Fruit fly (Drosophila melanogaster) whole organism, embryonic: ENCODE results near the gene Hsp67Ba.
A peak's percentile ranks its signal among the peaks of the same experiment; 100 is the strongest.

ENCODE experiments used
- BEAF-32 ChIP-seq: fragments of 200-800 bp; sonication (Bioruptor generic); optimal IDR thresholded peaks from 3 replicates; lab custom pipeline; 2017; ENCODE audit warnings: missing biosample characterization, missing genetic modification characterization, mild to moderate bottlenecking, moderate library complexity, missing genetic modification reagents
- CG13123 ChIP-seq: fragments of 200-800 bp; sonication (Bioruptor generic); optimal IDR thresholded peaks from 2 replicates; lab custom pipeline; 2016; ENCODE audit warnings: missing biosample characterization, missing genetic modification characterization
- CG13775 ChIP-seq: fragments of 200-800 bp; sonication (Bioruptor generic); optimal IDR thresholded peaks from 3 replicates; lab custom pipeline; 2017; ENCODE audit warnings: missing biosample characterization, mild to moderate bottlenecking, missing genetic modification characterization
- CG15479 ChIP-seq: fragments of 200-800 bp; sonication (Bioruptor generic); optimal IDR thresholded peaks from 3 replicates; lab custom pipeline; 2019; ENCODE audit warnings: missing biosample characterization, mild to moderate bottlenecking, missing genetic modification characterization, moderate library complexity
- CG17802 ChIP-seq: fragments of 200-800 bp; sonication (Bioruptor generic); optimal IDR thresholded peaks from 2 replicates; lab custom pipeline; 2018; ENCODE audit warnings: missing biosample characterization, mild to moderate bottlenecking, missing genetic modification characterization, moderate library complexity
- CG2199 ChIP-seq: fragments of 200-800 bp; sonication (Bioruptor generic); IDR thresholded peaks from 3 replicates; pipeline ENCODE4 v1.3.6; 2022; ENCODE audit warnings: missing biosample characterization, missing genetic modification characterization
- CG2202 ChIP-seq: fragments of 200-800 bp; sonication (Bioruptor generic); optimal IDR thresholded peaks from 2 replicates; lab custom pipeline; 2018; ENCODE audit warnings: missing biosample characterization, mild to moderate bottlenecking, missing genetic modification characterization
- CG2875 ChIP-seq: fragments of 200-800 bp; sonication (Bioruptor generic); optimal IDR thresholded peaks from 2 replicates; lab custom pipeline; 2017; ENCODE audit warnings: missing biosample characterization, mild to moderate bottlenecking, missing genetic modification characterization, missing genetic modification reagents
- CG30403 ChIP-seq: fragments of 200-800 bp; sonication (Bioruptor generic); optimal IDR thresholded peaks from 3 replicates; lab custom pipeline; 2016; ENCODE audit warnings: missing biosample characterization, missing genetic modification characterization
- CG33557 ChIP-seq: fragments of 200-800 bp; sonication (Bioruptor generic); optimal IDR thresholded peaks from 2 replicates; lab custom pipeline; 2019; ENCODE audit warnings: missing biosample characterization, mild to moderate bottlenecking, missing genetic modification characterization, moderate library complexity
- CG34224 ChIP-seq: fragments of 200-800 bp; sonication (Bioruptor generic); IDR thresholded peaks from 3 replicates; pipeline ENCODE4 v1.3.6; 2022; ENCODE audit warnings: missing biosample characterization, missing genetic modification characterization; ENCODE audit not compliant: partially characterized antibody
- CG34376 ChIP-seq: fragments of 200-800 bp; sonication (Bioruptor generic); optimal IDR thresholded peaks from 2 replicates; lab custom pipeline; 2018; ENCODE audit warnings: missing biosample characterization, mild to moderate bottlenecking, missing genetic modification characterization
- CG3838 ChIP-seq: fragments of 200-800 bp; sonication (Bioruptor generic); optimal IDR thresholded peaks from 3 replicates; lab custom pipeline; 2016; ENCODE audit warnings: missing biosample characterization, missing genetic modification characterization
- CG4617 ChIP-seq: fragments of 200-800 bp; sonication (Bioruptor generic); optimal IDR thresholded peaks from 3 replicates; lab custom pipeline; 2016; ENCODE audit warnings: missing biosample characterization, missing genetic modification characterization, borderline replicate concordance
- CG6654 ChIP-seq: fragments of 200-800 bp; sonication (Bioruptor generic); optimal IDR thresholded peaks from 2 replicates; lab custom pipeline; 2017; ENCODE audit warnings: missing biosample characterization, mild to moderate bottlenecking, missing genetic modification characterization
- CG6813 ChIP-seq: fragments of 200-800 bp; sonication (Bioruptor generic); optimal IDR thresholded peaks from 2 replicates; lab custom pipeline; 2017; ENCODE audit warnings: missing biosample characterization, missing genetic modification characterization, mild to moderate bottlenecking, moderate library complexity, missing genetic modification reagents
- Chrac-16 ChIP-seq: fragments of 200-800 bp; sonication (Bioruptor generic); optimal IDR thresholded peaks from 3 replicates; lab custom pipeline; 2016; ENCODE audit warnings: missing biosample characterization, missing genetic modification characterization
- Deaf1 ChIP-seq: fragments of 200-800 bp; optimal IDR thresholded peaks from 3 replicates; lab custom pipeline; 2019; ENCODE audit warnings: missing biosample characterization, mild to moderate bottlenecking, missing genetic modification characterization, moderate library complexity
- Doc2 ChIP-seq: fragments of 200-800 bp; sonication (Bioruptor generic); IDR thresholded peaks from 2 replicates; pipeline ENCODE4 v1.3.6; 2022; ENCODE audit warnings: missing biosample characterization, missing genetic modification characterization
- Dref ChIP-seq: fragments of 200-800 bp; sonication (Bioruptor generic); IDR thresholded peaks from 2 replicates; pipeline ENCODE4 v1.3.6; 2022; ENCODE audit warnings: missing biosample characterization, missing genetic modification characterization
- ERR ChIP-seq: fragments of 200-800 bp; sonication (Bioruptor generic); optimal IDR thresholded peaks from 2 replicates; lab custom pipeline; 2016; ENCODE audit warnings: missing biosample characterization, missing genetic modification characterization
- Eip74EF ChIP-seq, 2 experiments: fragments of 200-800 bp in 1 of 2; fragments of >200 bp in 1 of 2; sonication (Bioruptor generic) in 1 of 2; optimal IDR thresholded peaks; 2 replicates each; lab custom pipeline; 2017 to 2019; ENCODE audit warnings: missing biosample characterization in 2 of 2, missing genetic modification characterization in 2 of 2, mild to moderate bottlenecking in 1 of 2, moderate library complexity in 1 of 2
- HHEX ChIP-seq: fragments of 200-800 bp; sonication (Bioruptor generic); optimal IDR thresholded peaks from 3 replicates; lab custom pipeline; 2017; ENCODE audit warnings: missing biosample characterization, mild to moderate bottlenecking, missing genetic modification characterization, missing genetic modification reagents
- HLH4C ChIP-seq: fragments of 200-800 bp; sonication (Bioruptor generic); IDR thresholded peaks from 3 replicates; pipeline ENCODE4 v1.3.6; 2022; ENCODE audit warnings: missing biosample characterization, missing genetic modification characterization; ENCODE audit not compliant: partially characterized antibody
- Hmx ChIP-seq: fragments of 200-800 bp; sonication (Bioruptor generic); optimal IDR thresholded peaks from 2 replicates; lab custom pipeline; 2016; ENCODE audit warnings: missing biosample characterization, missing genetic modification characterization
- MESR4 ChIP-seq: fragments of 200-800 bp; sonication (Bioruptor generic); optimal IDR thresholded peaks from 2 replicates; lab custom pipeline; 2018; ENCODE audit warnings: missing biosample characterization, mild to moderate bottlenecking, missing genetic modification characterization, moderate library complexity
- Meics ChIP-seq: fragments of 200-800 bp; sonication (Bioruptor generic); optimal IDR thresholded peaks from 2 replicates; lab custom pipeline; 2017; ENCODE audit warnings: missing biosample characterization, mild to moderate bottlenecking, missing genetic modification characterization
- Neu2 ChIP-seq: fragments of 200-800 bp; sonication (Bioruptor generic); optimal IDR thresholded peaks from 3 replicates; lab custom pipeline; 2016; ENCODE audit warnings: missing biosample characterization, missing genetic modification characterization, borderline replicate concordance
- Pdp1 ChIP-seq, 2 experiments: fragments of 200-800 bp; sonication (Bioruptor generic); optimal IDR thresholded peaks; 3 replicates each; lab custom pipeline; 2016; ENCODE audit warnings: missing biosample characterization in 2 of 2, missing genetic modification characterization in 2 of 2, mild to moderate bottlenecking in 1 of 2, moderate library complexity in 1 of 2
- Ptx1 ChIP-seq: fragments of 200-800 bp; sonication (Bioruptor generic); IDR thresholded peaks from 2 replicates; pipeline ENCODE4 v1.3.6; 2022; ENCODE audit warnings: missing biosample characterization, missing genetic modification characterization
- Sox102F ChIP-seq: fragments of 200-800 bp; sonication (Bioruptor generic); optimal IDR thresholded peaks from 2 replicates; lab custom pipeline; 2018; ENCODE audit warnings: missing biosample characterization, mild to moderate bottlenecking, missing genetic modification characterization, moderate library complexity
- TFAM ChIP-seq: fragments of 200-800 bp; sonication (Bioruptor generic); optimal IDR thresholded peaks from 2 replicates; lab custom pipeline; 2017; ENCODE audit warnings: missing biosample characterization, missing genetic modification characterization, inconsistent platforms
- aop ChIP-seq: fragments of 200-800 bp; sonication (Bioruptor generic); IDR thresholded peaks from 2 replicates; pipeline ENCODE4 v1.3.6; 2022; ENCODE audit warnings: missing biosample characterization, missing genetic modification characterization
- br ChIP-seq: fragments of >200 bp; optimal IDR thresholded peaks from 2 replicates; lab custom pipeline; 2017
- chif ChIP-seq, 2 experiments: fragments of 200-800 bp; sonication (Bioruptor generic); optimal IDR thresholded peaks; 3 replicates each; lab custom pipeline; 2016; ENCODE audit warnings: missing biosample characterization in 2 of 2, missing genetic modification characterization in 2 of 2
- crol ChIP-seq: fragments of 200-800 bp; sonication (Bioruptor generic); IDR thresholded peaks from 2 replicates; pipeline ENCODE4 v1.3.6; 2022; ENCODE audit warnings: missing biosample characterization, missing genetic modification characterization
- danr ChIP-seq: fragments of 200-800 bp; sonication (Bioruptor generic); IDR thresholded peaks from 2 replicates; pipeline ENCODE4 v1.3.6; 2022; ENCODE audit warnings: missing biosample characterization, missing genetic modification characterization
- en ChIP-seq: fragments of 200-800 bp; sonication (Bioruptor generic); optimal IDR thresholded peaks from 2 replicates; lab custom pipeline; 2016; ENCODE audit warnings: missing biosample characterization, missing genetic modification characterization
- esg ChIP-seq: fragments of 200-800 bp; sonication (Bioruptor generic); conservative IDR thresholded peaks from 2 replicates; pipeline ENCODE4 v1.3.6; 2022; ENCODE audit warnings: missing biosample characterization, missing genetic modification characterization
- fd96Cb ChIP-seq: fragments of 200-800 bp; sonication (Bioruptor generic); optimal IDR thresholded peaks from 2 replicates; lab custom pipeline; 2018; ENCODE audit warnings: missing biosample characterization, mild to moderate bottlenecking, missing genetic modification characterization, moderate library complexity
- insv ChIP-seq, 2 experiments: fragments of 200-800 bp; sonication (Bioruptor generic); optimal IDR thresholded peaks; 3 replicates each; lab custom pipeline; 2016 to 2018; ENCODE audit warnings: missing biosample characterization in 2 of 2, missing genetic modification characterization in 2 of 2
- inv ChIP-seq: fragments of 200-800 bp; sonication (Bioruptor generic); IDR thresholded peaks from 2 replicates; pipeline ENCODE4 v1.3.6; 2022; ENCODE audit warnings: missing biosample characterization, missing genetic modification characterization; ENCODE audit not compliant: partially characterized antibody
- ken ChIP-seq: fragments of 200-800 bp; sonication (Bioruptor generic); IDR thresholded peaks from 3 replicates; pipeline ENCODE4 v1.3.6; 2022; ENCODE audit warnings: missing biosample characterization, missing genetic modification characterization
- run ChIP-seq: fragments of 200-800 bp; sonication (Bioruptor generic); optimal IDR thresholded peaks from 3 replicates; lab custom pipeline; 2018; ENCODE audit warnings: missing biosample characterization, mild to moderate bottlenecking, missing genetic modification characterization
- sna ChIP-seq: fragments of 200-800 bp; sonication (Bioruptor generic); IDR thresholded peaks from 2 replicates; pipeline ENCODE4 v1.3.6; 2022; ENCODE audit warnings: missing biosample characterization, missing genetic modification characterization; ENCODE audit not compliant: partially characterized antibody
- sr ChIP-seq: fragments of 200-800 bp; sonication (Bioruptor generic); IDR thresholded peaks from 3 replicates; pipeline ENCODE4 v1.3.6; 2022; ENCODE audit warnings: missing biosample characterization, missing genetic modification characterization
- tio ChIP-seq: fragments of 200-800 bp; sonication (Bioruptor generic); optimal IDR thresholded peaks from 2 replicates; lab custom pipeline; 2017; ENCODE audit warnings: missing biosample characterization, missing genetic modification characterization, inconsistent platforms
- vfl ChIP-seq: fragments of 200-800 bp; sonication (Bioruptor generic); optimal IDR thresholded peaks from 2 replicates; lab custom pipeline; 2016; ENCODE audit warnings: missing biosample characterization, missing genetic modification characterization
- vvl ChIP-seq: fragments of 200-800 bp; sonication (Bioruptor generic); IDR thresholded peaks from 2 replicates; pipeline ENCODE4 v1.3.6; 2022; ENCODE audit warnings: missing biosample characterization, missing genetic modification characterization

Hsp67Ba gene

DNA sequence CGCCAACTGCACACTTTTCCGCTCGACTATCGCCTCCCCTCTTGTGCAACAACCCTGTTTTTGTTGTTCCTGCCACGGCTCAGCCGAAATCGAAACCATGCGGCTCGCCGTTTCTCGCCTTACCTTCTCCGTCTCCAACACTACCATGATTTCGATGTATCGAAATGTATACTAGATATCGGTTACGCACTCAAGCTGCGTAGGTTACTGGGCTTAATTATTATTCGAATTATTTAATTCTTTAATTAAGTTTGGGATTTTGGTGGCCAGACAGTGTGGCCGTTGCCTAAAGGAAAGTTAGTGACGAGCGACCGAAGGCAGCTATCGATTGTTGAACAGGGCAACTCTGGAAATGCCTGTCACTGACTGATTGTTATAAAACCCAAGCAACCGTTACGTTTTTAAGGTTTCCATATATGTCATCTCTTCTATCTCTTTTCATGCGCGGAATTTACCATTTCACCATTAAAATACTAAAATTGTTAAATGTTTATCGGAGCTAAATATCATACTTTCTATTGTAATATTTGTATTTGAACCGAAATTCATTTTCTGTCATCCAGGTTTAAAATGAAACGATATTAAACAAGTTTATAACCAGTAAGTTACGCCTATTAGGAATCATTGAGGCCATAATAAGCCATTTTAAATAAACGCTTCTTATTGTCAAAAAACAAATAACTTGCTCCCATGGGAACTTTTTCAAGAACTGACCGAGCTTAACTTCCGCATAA, 23.0 kb upstream of the Hsp67Ba start, which contains the start of gene eIF4E1 (continued):
- no peak for TF ChIP-seq CG34376
- peak; percentile 84; the same call in 2 of the 3 replicates for TF ChIP-seq CG2199 (GFP tag; lab: Robert Waterston, UW)
- no peak for TF ChIP-seq run (tag; lab: Kevin White, UChicago)
- TF ChIP-seq tio (GFP tag; lab: Kevin White, UChicago): no peak
- no peak for TF ChIP-seq insv (GFP tag; optimal IDR thresholded peaks at IDR 0.05; lab: Kevin White, UChicago)
- no peak for TF ChIP-seq fd96Cb (tag; lab: Kevin White, UChicago)
- TF ChIP-seq danr (GFP tag; lab: Robert Waterston, UW): no peak
- TF ChIP-seq Meics (GFP tag; lab: Kevin White, UChicago): no peak
- TF ChIP-seq Chrac-16 (GFP tag; lab: Kevin White, UChicago): no peak
- TF ChIP-seq esg (GFP tag; lab: Robert Waterston, UW): no peak
- TF ChIP-seq Dref (GFP tag; lab: Robert Waterston, UW): peak; percentile 92
- TF ChIP-seq CG13123 (GFP tag; lab: Kevin White, UChicago): no peak
- TF ChIP-seq sna: no peak
- no peak for TF ChIP-seq Ptx1
- TF ChIP-seq CG17802 (tag; lab: Kevin White, UChicago): no peak
- peak; percentile 86 for TF ChIP-seq MESR4
- no peak for TF ChIP-seq CG6654 (GFP tag; lab: Kevin White, UChicago)
- no peak for TF ChIP-seq Deaf1 (tag; lab: Kevin White, UChicago)
- no peak for TF ChIP-seq CG2875 (GFP tag; lab: Kevin White, UChicago)
- TF ChIP-seq CG4617 (GFP tag; lab: Kevin White, UChicago): peak; percentile 88
- TF ChIP-seq HLH4C (GFP tag; lab: Robert Waterston, UW): peak; percentile 57; the same call in 2 of the 3 replicates
- TF ChIP-seq crol: no peak
- no peak for TF ChIP-seq Eip74EF (GFP tag; optimal IDR thresholded peaks at IDR 0.05; lab: Kevin White, UChicago)
- peak; percentile 28 for TF ChIP-seq vfl (GFP tag; lab: Kevin White, UChicago)
- TF ChIP-seq en (GFP tag; lab: Kevin White, UChicago): no peak
- peak; percentile 90 for TF ChIP-seq BEAF-32 (GFP tag; lab: Kevin White, UChicago)
- no peak for TF ChIP-seq Sox102F (GFP tag; lab: Kevin White, UChicago)
- TF ChIP-seq CG34224: peak; percentile 58
- no peak for TF ChIP-seq Hmx
- no peak for TF ChIP-seq br (lab: Kevin White, UChicago)
- no peak for TF ChIP-seq aop (GFP tag; lab: Robert Waterston, UW)
- TF ChIP-seq CG30403 (GFP tag; lab: Kevin White, UChicago): peak; percentile 7
- TF ChIP-seq chif (GFP tag; optimal IDR thresholded peaks at IDR 0.05; lab: Kevin White, UChicago): peak in 1 of 2 experiments; percentile 4
- no peak for TF ChIP-seq CG6813 (GFP tag; lab: Kevin White, UChicago)
- TF ChIP-seq Neu2 (GFP tag; lab: Kevin White, UChicago): no peak
- peak; percentile 81 for TF ChIP-seq inv (GFP tag; lab: Robert Waterston, UW)
- TF ChIP-seq CG2202: no peak
- peak; percentile 3 for TF ChIP-seq ERR (GFP tag; lab: Kevin White, UChicago)
- no peak for TF ChIP-seq HHEX (GFP tag; lab: Kevin White, UChicago)
- peak; percentile 56 to 91 for TF ChIP-seq Pdp1 (GFP tag; optimal IDR thresholded peaks at IDR 0.05; lab: Kevin White, UChicago)
- TF ChIP-seq Doc2 (GFP tag; lab: Robert Waterston, UW): no peak
- peak; percentile 8 for TF ChIP-seq CG13775 (GFP tag; lab: Kevin White, UChicago)
- TF ChIP-seq vvl (GFP tag; lab: Robert Waterston, UW): peak; percentile 4; the same call in 1 of the 2 replicates
- peak; percentile 73 for TF ChIP-seq CG15479 (GFP tag; lab: Kevin White, UChicago)
- no peak for TF ChIP-seq sr (GFP tag; lab: Robert Waterston, UW)
- no peak for TF ChIP-seq TFAM (GFP tag; lab: Kevin White, UChicago)
- no peak for TF ChIP-seq CG3838 (GFP tag; lab: Kevin White, UChicago)
- TF ChIP-seq ken (GFP tag; lab: Robert Waterston, UW): peak; percentile 27; the same call in 2 of the 3 replicates
- TF ChIP-seq CG33557: no peak
